Fruit fly (Drosophila melanogaster): ENCODE data around the gene Ir10a.

Gene Ir10a

DNA sequence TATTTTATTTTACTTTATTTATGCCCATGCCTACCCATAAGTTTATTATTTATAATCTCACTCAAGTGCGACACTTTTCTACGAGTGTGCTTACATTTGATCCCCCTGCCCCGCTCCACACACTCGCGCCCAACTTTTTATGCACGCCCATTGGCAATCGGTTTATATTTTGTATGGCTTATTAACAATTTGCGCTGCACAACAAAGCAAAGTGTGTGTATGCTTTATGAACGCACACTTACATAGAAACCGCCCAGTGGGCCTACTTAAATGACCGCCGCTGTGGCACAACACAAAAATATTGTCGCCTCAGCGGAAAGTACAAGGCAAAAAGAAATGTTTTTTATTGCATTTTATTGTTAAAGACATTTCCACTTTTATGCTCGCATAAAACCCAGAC is 27.4 kb downstream of the Ir10a start (continued):
- TF ChIP-seq da (GFP tag; optimal IDR thresholded peaks at IDR 0.05) (no peak), CG10431 (GFP tag; optimal IDR thresholded peaks at IDR 0.05) (no peak), nmo (GFP tag; optimal IDR thresholded peaks at IDR 0.05) (no peak), Ptx1 (GFP tag; IDR thresholded peaks at IDR 0.05) (0 out of 2 replicates have a peak, but pooled peaks have one; percentile 17), gem (tag; optimal IDR thresholded peaks at IDR 0.05) (no peak), CG16779 (GFP tag; IDR thresholded peaks at IDR 0.05) (no peak), CG1603 (tag; optimal IDR thresholded peaks at IDR 0.05) (no peak), CG6791 (GFP tag; IDR thresholded peaks at IDR 0.05; ENCODE audit: partially characterized antibody) (no peak), CG14710 (tag; optimal IDR thresholded peaks at IDR 0.05) (no peak)
